Worm (Caenorhabditis elegans) whole organism, L3 larva: ENCODE measurements around the gene ZK757.1.

Source experiments
- R02D3.7 ChIP-seq: fragments of 150-350 bp; optimal IDR thresholded peaks from 2 replicates; lab custom pipeline; 2014; ENCODE audit warnings: missing biosample characterization, missing genetic modification characterization
- ama-1 ChIP-seq: fragments of 150-350 bp; optimal IDR thresholded peaks from 2 replicates; lab custom pipeline; 2018
- ceh-16 ChIP-seq: sonication (generic microtip); optimal IDR thresholded peaks from 2 replicates; lab custom pipeline; 2017; ENCODE audit warnings: missing biosample characterization, missing genetic modification characterization
- ceh-9 ChIP-seq: sonication (generic microtip); optimal IDR thresholded peaks from 2 replicates; lab custom pipeline; 2018; ENCODE audit warnings: missing biosample characterization, missing genetic modification characterization
- daf-12 ChIP-seq: fragments of 150-350 bp; optimal IDR thresholded peaks from 2 replicates; lab custom pipeline; 2014; ENCODE audit warnings: missing biosample characterization, missing genetic modification reagents, missing genetic modification characterization
- egl-5 ChIP-seq: fragments of 150-350 bp; optimal IDR thresholded peaks from 2 replicates; lab custom pipeline; 2017; ENCODE audit warnings: missing biosample characterization, missing genetic modification reagents, missing genetic modification characterization, inconsistent platforms
- elt-1 ChIP-seq: fragments of 150-350 bp; optimal IDR thresholded peaks from 2 replicates; lab custom pipeline; 2014; ENCODE audit warnings: missing biosample characterization, missing genetic modification characterization
- elt-3 ChIP-seq, 3 experiments: fragments of 150-350 bp in 1 of 3; sonication (generic microtip) in 2 of 3; optimal IDR thresholded peaks; 2 replicates in 2 of 3; 4 replicates in 1 of 3; lab custom pipeline; 2014 to 2017; ENCODE audit warnings: missing biosample characterization in 3 of 3, missing genetic modification characterization in 3 of 3
- fkh-10 ChIP-seq: sonication (generic microtip); optimal IDR thresholded peaks from 2 replicates; lab custom pipeline; 2017; ENCODE audit warnings: missing biosample characterization, missing genetic modification reagents, missing genetic modification characterization
- fkh-2 ChIP-seq: fragments of 150-350 bp; optimal IDR thresholded peaks from 2 replicates; lab custom pipeline; 2014; ENCODE audit warnings: missing biosample characterization, missing genetic modification reagents, missing genetic modification characterization
- fos-1 ChIP-seq: fragments of 150-350 bp; optimal IDR thresholded peaks from 2 replicates; lab custom pipeline; 2014; ENCODE audit warnings: missing biosample characterization, missing genetic modification characterization
- hmg-11 ChIP-seq: sonication (generic microtip); optimal IDR thresholded peaks from 2 replicates; lab custom pipeline; 2016; ENCODE audit warnings: missing genetic modification characterization, missing compliant biosample characterization
- jun-1 ChIP-seq: fragments of 150-350 bp; optimal IDR thresholded peaks from 2 replicates; lab custom pipeline; 2014; ENCODE audit warnings: missing biosample characterization, missing genetic modification reagents, missing genetic modification characterization
- lin-39 ChIP-seq: fragments of 150-350 bp; optimal IDR thresholded peaks from 2 replicates; lab custom pipeline; 2018; ENCODE audit warnings: missing biosample characterization, missing genetic modification reagents, missing genetic modification characterization
- lsy-12 ChIP-seq: sonication (generic microtip); optimal IDR thresholded peaks from 2 replicates; lab custom pipeline; 2016; ENCODE audit warnings: mild to moderate bottlenecking, missing genetic modification characterization, missing compliant biosample characterization
- mdl-1 ChIP-seq: fragments of 150-350 bp; optimal IDR thresholded peaks from 2 replicates; lab custom pipeline; 2014; ENCODE audit warnings: missing biosample characterization, missing genetic modification characterization
- mml-1 ChIP-seq: fragments of 150-350 bp; sonication (generic microtip); optimal IDR thresholded peaks from 3 replicates; lab custom pipeline; 2014; ENCODE audit warnings: missing biosample characterization, missing genetic modification characterization
- nfya-1 ChIP-seq: sonication (generic microtip); optimal IDR thresholded peaks from 2 replicates; lab custom pipeline; 2017; ENCODE audit warnings: missing genetic modification characterization, mild to moderate bottlenecking, missing compliant biosample characterization, antibody characterized with exemption, moderate library complexity; ENCODE audit not compliant: insufficient read depth
- nhr-11 ChIP-seq: fragments of 150-350 bp; optimal IDR thresholded peaks from 2 replicates; lab custom pipeline; 2014; ENCODE audit warnings: missing biosample characterization, missing genetic modification characterization
- nhr-12 ChIP-seq: fragments of 150-350 bp; optimal IDR thresholded peaks from 2 replicates; lab custom pipeline; 2014; ENCODE audit warnings: missing biosample characterization, missing genetic modification characterization
- nhr-23 ChIP-seq: fragments of 150-350 bp; optimal IDR thresholded peaks from 2 replicates; lab custom pipeline; 2014; ENCODE audit warnings: missing biosample characterization, missing genetic modification reagents, missing genetic modification characterization
- nhr-237 ChIP-seq: fragments of 150-350 bp; optimal IDR thresholded peaks from 2 replicates; lab custom pipeline; 2014; ENCODE audit warnings: missing biosample characterization, missing genetic modification characterization
- nhr-25 ChIP-seq: sonication (generic microtip); optimal IDR thresholded peaks from 2 replicates; lab custom pipeline; 2017; ENCODE audit warnings: missing biosample characterization, missing genetic modification characterization
- nhr-43 ChIP-seq: sonication (generic microtip); optimal IDR thresholded peaks from 2 replicates; lab custom pipeline; 2016; ENCODE audit warnings: mild to moderate bottlenecking, missing genetic modification characterization, missing compliant biosample characterization; ENCODE audit not compliant: poor library complexity, severe bottlenecking
- nhr-77 ChIP-seq: fragments of 150-350 bp; optimal IDR thresholded peaks from 2 replicates; lab custom pipeline; 2014; ENCODE audit warnings: missing biosample characterization, missing genetic modification characterization
- pha-4 ChIP-seq: fragments of 150-350 bp; optimal IDR thresholded peaks from 2 replicates; lab custom pipeline; 2014; ENCODE audit warnings: missing biosample characterization, missing genetic modification reagents, missing genetic modification characterization
- pqm-1 ChIP-seq: fragments of 150-350 bp; optimal IDR thresholded peaks from 2 replicates; lab custom pipeline; 2017; ENCODE audit warnings: missing biosample characterization, missing genetic modification characterization, inconsistent platforms
- sea-2 ChIP-seq: fragments of 150-350 bp; sonication (generic microtip); optimal IDR thresholded peaks from 4 replicates; lab custom pipeline; 2014; ENCODE audit warnings: missing biosample characterization, missing genetic modification reagents, missing genetic modification characterization
- skn-1 ChIP-seq: fragments of 150-350 bp; optimal IDR thresholded peaks from 2 replicates; lab custom pipeline; 2014; ENCODE audit warnings: missing biosample characterization, missing genetic modification characterization
- tbx-2 ChIP-seq: sonication (generic microtip); optimal IDR thresholded peaks from 2 replicates; lab custom pipeline; 2016; ENCODE audit warnings: mild to moderate bottlenecking, missing genetic modification characterization, missing compliant biosample characterization
- unc-39 ChIP-seq: sonication (generic microtip); optimal IDR thresholded peaks from 4 replicates; lab custom pipeline; 2017; ENCODE audit warnings: missing biosample characterization, missing genetic modification characterization
- unc-62 ChIP-seq: fragments of 150-350 bp; sonication (generic microtip); optimal IDR thresholded peaks from 4 replicates; lab custom pipeline; 2014; ENCODE audit warnings: missing biosample characterization, missing genetic modification reagents, missing genetic modification characterization
- zag-1 ChIP-seq: fragments of 150-350 bp; optimal IDR thresholded peaks from 2 replicates; lab custom pipeline; 2014; ENCODE audit warnings: missing biosample characterization, missing genetic modification characterization
- ztf-4 ChIP-seq: fragments of 150-350 bp; optimal IDR thresholded peaks from 2 replicates; lab custom pipeline; 2014; ENCODE audit warnings: missing biosample characterization, missing genetic modification characterization

The ZK757.1 gene

ce11 chrIII:9891324-9891723 is 20.4 kb upstream of the ZK757.1 start, which contains the start of gene alg-4:
Gene alg-4 (minus strand): TSS chrIII:9891424.
- no peak for TF ChIP-seq nhr-23 (tag; lab: Kevin White, UChicago)
- TF ChIP-seq nhr-11 (tag; lab: Kevin White, UChicago), result no peak
- no peak for TF ChIP-seq lsy-12 (tag; lab: Kevin White, UChicago)
- no peak for TF ChIP-seq nhr-237 (tag; lab: Kevin White, UChicago)
- TF ChIP-seq mml-1, result no peak
- no peak for TF ChIP-seq fos-1
- TF ChIP-seq nhr-43 (tag; lab: Kevin White, UChicago), result no peak
- no peak for TF ChIP-seq mdl-1 (tag; lab: Kevin White, UChicago)
- TF ChIP-seq ceh-16, result no peak
- TF ChIP-seq jun-1 (tag; lab: Kevin White, UChicago), result no peak
- no peak for TF ChIP-seq unc-39 (tag; lab: Kevin White, UChicago)
- TF ChIP-seq pqm-1 (tag; lab: Kevin White, UChicago), result no peak
- TF ChIP-seq nhr-12 (tag; lab: Kevin White, UChicago), result no peak
- TF ChIP-seq unc-62 (GFP tag; lab: Kevin White, UChicago), result no peak

ce11 chrIII:9886323-9886722 is 15.4 kb upstream of the ZK757.1 start:
- TF ChIP-seq fkh-10 (GFP tag; lab: Kevin White, UChicago), result peak; percentile 36
- TF ChIP-seq mdl-1 (tag; lab: Kevin White, UChicago), result no peak
- TF ChIP-seq nhr-11 (tag; lab: Kevin White, UChicago), result no peak
- no peak for TF ChIP-seq hmg-11

- TF ChIP-seq egl-5 (tag; lab: Kevin White, UChicago) (peak; percentile 32), ceh-9 (no peak)
Observed at ce11 chrIII:9885609-9886008, 14.7 kb upstream of the ZK757.1 start.

- TF ChIP-seq elt-3 (tag; optimal IDR thresholded peaks at IDR 0.05; lab: Kevin White, UChicago) (no peak), nfya-1 (tag; lab: Kevin White, UChicago) (no peak), nhr-25 (tag; lab: Kevin White, UChicago) (no peak), nhr-11 (tag; lab: Kevin White, UChicago) (no peak), nhr-23 (tag; lab: Kevin White, UChicago) (no peak), nhr-77 (no peak), ama-1 (no peak), pha-4 (tag; lab: Kevin White, UChicago) (no peak), zag-1 (tag; lab: Kevin White, UChicago) (no peak), mml-1 (no peak), unc-39 (tag; lab: Kevin White, UChicago) (no peak), lin-39 (no peak), fkh-2 (no peak), jun-1 (tag; lab: Kevin White, UChicago) (no peak), elt-1 (tag; lab: Kevin White, UChicago) (no peak), ceh-16 (no peak), ztf-4 (tag; lab: Kevin White, UChicago) (no peak), skn-1 (tag; lab: Kevin White, UChicago) (no peak)
Observed at ce11 chrIII:9878828-9879227, 7.9 kb upstream of the ZK757.1 start, which contains the start of gene ZK757.2. Gene ZK757.2 (minus strand): TSS chrIII:9878928.

ce11 chrIII:9876951-9877350 is 6.0 kb upstream of the ZK757.1 start, which contains the start of gene ZK757.10:
Gene ZK757.10 (plus strand): TSS chrIII:9877251.
- TF ChIP-seq skn-1 (tag; lab: Kevin White, UChicago) (no peak), tbx-2 (tag; lab: Kevin White, UChicago) (no peak), lin-39 (no peak), sea-2 (GFP tag; lab: Kevin White, UChicago) (no peak)
- TF ChIP-seq, all 47 proteins: peak for 0

ce11 chrIII:9874515-9874914 is 3.6 kb upstream of the ZK757.1 start:
- no peak for TF ChIP-seq daf-12 (tag; lab: Kevin White, UChicago)
- no peak for TF ChIP-seq egl-5 (tag; lab: Kevin White, UChicago)
- TF ChIP-seq R02D3.7 (tag; lab: Kevin White, UChicago), result no peak
- TF ChIP-seq nhr-23 (tag; lab: Kevin White, UChicago), result no peak
- peak; percentile 85 for TF ChIP-seq nfya-1 (tag; lab: Kevin White, UChicago)
- no peak for TF ChIP-seq pqm-1 (tag; lab: Kevin White, UChicago)
- TF ChIP-seq elt-1 (tag; lab: Kevin White, UChicago), result no peak
- TF ChIP-seq ceh-16, result no peak
